Worm (Caenorhabditis elegans) whole organism, L4 larva: ENCODE measurements around the gene F40H3.3.
A peak's percentile ranks its signal among the peaks of the same experiment; 100 is the strongest.

Source experiments
- Y5F2A.4 ChIP-seq: fragments of 200-800 bp; sonication (Bioruptor generic); optimal IDR thresholded peaks from 2 replicates; lab custom pipeline; 2018; ENCODE audit warnings: mild to moderate bottlenecking, missing genetic modification characterization, missing compliant biosample characterization
- ZK337.2 ChIP-seq: fragments of 200-800 bp; sonication (Bioruptor generic); IDR thresholded peaks from 2 replicates; pipeline ENCODE4 v1.3.6; 2022; ENCODE audit warnings: missing genetic modification reagents, missing genetic modification characterization, missing compliant biosample characterization
- aha-1 ChIP-seq: fragments of 150-350 bp; peaks from one replicate; lab custom pipeline; 2014; ENCODE audit warnings: missing biosample characterization, missing genetic modification characterization
- ceh-44 ChIP-seq: fragments of 200-800 bp; sonication (Bioruptor generic); IDR thresholded peaks from 2 replicates; pipeline ENCODE4 v1.3.6; 2022; ENCODE audit warnings: missing genetic modification reagents, missing genetic modification characterization, missing compliant biosample characterization
- ceh-62 ChIP-seq: sonication (generic microtip); optimal IDR thresholded peaks from 2 replicates; lab custom pipeline; 2017; ENCODE audit warnings: missing biosample characterization, missing genetic modification characterization
- ctbp-1 ChIP-seq: fragments of 200-800 bp; sonication (Bioruptor generic); IDR thresholded peaks from 2 replicates; pipeline ENCODE4 v1.3.6; 2022; ENCODE audit warnings: missing genetic modification reagents, missing genetic modification characterization, missing compliant biosample characterization
- daf-19 ChIP-seq: fragments of 200-800 bp; sonication (Bioruptor generic); conservative IDR thresholded peaks from 2 replicates; pipeline ENCODE4 v1.3.6; 2022; ENCODE audit warnings: missing genetic modification characterization, missing compliant biosample characterization
- duxl-1 ChIP-seq: sonication (generic microtip); optimal IDR thresholded peaks from 2 replicates; lab custom pipeline; 2016; ENCODE audit warnings: mild to moderate bottlenecking, missing genetic modification characterization, moderate library complexity, missing compliant biosample characterization; ENCODE audit not compliant: poor library complexity
- egl-27 ChIP-seq: sonication (generic microtip); optimal IDR thresholded peaks from 3 replicates; lab custom pipeline; 2017; ENCODE audit warnings: missing biosample characterization, missing genetic modification reagents, missing genetic modification characterization
- egl-43 ChIP-seq: fragments of 200-800 bp; sonication (Bioruptor generic); IDR thresholded peaks from 2 replicates; pipeline ENCODE4 v1.3.6; 2022; ENCODE audit warnings: missing genetic modification reagents, missing genetic modification characterization, missing compliant biosample characterization
- fkh-10 ChIP-seq: fragments of 150-350 bp; optimal IDR thresholded peaks from 2 replicates; lab custom pipeline; 2014; ENCODE audit warnings: missing biosample characterization, missing genetic modification reagents, missing genetic modification characterization
- hlh-11 ChIP-seq: fragments of 200-800 bp; sonication (Bioruptor generic); optimal IDR thresholded peaks from 2 replicates; lab custom pipeline; 2018; ENCODE audit warnings: mild to moderate bottlenecking, missing genetic modification characterization, missing compliant biosample characterization
- lin-29 ChIP-seq: fragments of 200-800 bp; sonication (Bioruptor generic); IDR thresholded peaks from 2 replicates; pipeline ENCODE4 v1.3.6; 2022; ENCODE audit warnings: missing genetic modification reagents, missing genetic modification characterization, missing compliant biosample characterization
- madf-5 ChIP-seq, 2 experiments: fragments of 200-800 bp; sonication (Bioruptor generic); IDR thresholded peaks; 2 replicates each; pipeline ENCODE4 v1.3.6; 2022; ENCODE audit warnings: missing compliant biosample characterization in 2 of 2, missing genetic modification characterization in 2 of 2
- nhr-42 ChIP-seq: fragments of 200-800 bp; sonication (Bioruptor generic); IDR thresholded peaks from 2 replicates; pipeline ENCODE4 v1.3.6; 2022; ENCODE audit warnings: missing genetic modification characterization, missing compliant biosample characterization
- nhr-76 ChIP-seq: fragments of 150-350 bp; optimal IDR thresholded peaks from 2 replicates; lab custom pipeline; 2014; ENCODE audit warnings: missing biosample characterization, missing genetic modification characterization
- pha-4 ChIP-seq, 2 experiments: fragments of 150-350 bp in 1 of 2; fragments of 200-800 bp in 1 of 2; sonication (Bioruptor generic) in 1 of 2; IDR thresholded peaks in 1 of 2; optimal IDR thresholded peaks in 1 of 2; 2 replicates each; pipeline versions ENCODE4 v1.3.6 to Lab custom; 2014 to 2022; ENCODE audit warnings: missing genetic modification characterization in 2 of 2, missing genetic modification reagents in 2 of 2, missing biosample characterization in 1 of 2, missing compliant biosample characterization in 1 of 2
- skn-1 ChIP-seq: fragments of 150-350 bp; optimal IDR thresholded peaks from 2 replicates; lab custom pipeline; 2014; ENCODE audit warnings: missing biosample characterization, missing genetic modification characterization
- spr-1 ChIP-seq: sonication (generic microtip); optimal IDR thresholded peaks from 2 replicates; lab custom pipeline; 2016; ENCODE audit warnings: mild to moderate bottlenecking, missing genetic modification characterization, missing compliant biosample characterization
- unc-130 ChIP-seq: sonication (generic microtip); optimal IDR thresholded peaks from 2 replicates; lab custom pipeline; 2016; ENCODE audit warnings: missing genetic modification reagents, missing genetic modification characterization, missing compliant biosample characterization
- unc-62 ChIP-seq, 3 experiments: fragments of 150-350 bp in 1 of 3; sonication (generic microtip); optimal IDR thresholded peaks in 2 of 3; peaks in 1 of 3; 1 replicate in 1 of 3; 2 replicates in 2 of 3; lab custom pipeline; 2014 to 2017; ENCODE audit warnings: missing biosample characterization in 3 of 3, missing genetic modification characterization in 3 of 3, missing genetic modification reagents in 3 of 3, missing genotype in 1 of 3

F40H3.3 gene

ce11 chrII:6202910-6203309 lies 31.6 kb downstream of the F40H3.3 start, which contains the start of gene C30B5.17:
Gene C30B5.17 (minus strand): TSS chrII:6203010.
- TF ChIP-seq unc-62 (GFP tag; optimal IDR thresholded peaks at IDR 0.05 in 1 of 2; lab: Kevin White, UChicago): no peak
- no peak for TF ChIP-seq unc-62 (tag; optimal IDR thresholded peaks at IDR 0.05; lab: Kevin White, UChicago)
- no peak for TF ChIP-seq nhr-42

DNA sequence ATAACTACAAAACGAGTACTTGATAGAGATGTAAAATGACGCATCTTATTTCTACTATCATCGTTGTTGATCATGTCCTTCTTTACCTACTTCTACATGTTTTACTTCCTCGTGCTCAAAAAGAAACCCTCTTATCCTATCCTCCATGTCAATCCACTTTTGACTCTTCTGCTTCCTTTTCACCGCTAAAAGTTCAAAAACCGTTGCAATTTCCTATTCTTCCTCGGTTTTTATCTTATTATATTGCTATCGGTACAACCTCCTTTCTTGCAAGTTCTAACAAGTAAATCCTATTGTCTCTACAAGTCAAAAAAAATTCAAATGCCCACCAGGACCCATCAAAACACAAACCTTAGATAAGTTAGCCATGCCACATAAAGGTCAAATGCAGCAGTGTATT lies 35.9 kb downstream of the F40H3.3 start:
- TF ChIP-seq hlh-11: no peak
- no peak for TF ChIP-seq Y5F2A.4 (GFP tag; lab: Kevin White, UChicago)
- TF ChIP-seq fkh-10 (GFP tag; lab: Kevin White, UChicago): peak; percentile 51
- no peak for TF ChIP-seq daf-19 (GFP tag; lab: Robert Waterston, UW)

DNA sequence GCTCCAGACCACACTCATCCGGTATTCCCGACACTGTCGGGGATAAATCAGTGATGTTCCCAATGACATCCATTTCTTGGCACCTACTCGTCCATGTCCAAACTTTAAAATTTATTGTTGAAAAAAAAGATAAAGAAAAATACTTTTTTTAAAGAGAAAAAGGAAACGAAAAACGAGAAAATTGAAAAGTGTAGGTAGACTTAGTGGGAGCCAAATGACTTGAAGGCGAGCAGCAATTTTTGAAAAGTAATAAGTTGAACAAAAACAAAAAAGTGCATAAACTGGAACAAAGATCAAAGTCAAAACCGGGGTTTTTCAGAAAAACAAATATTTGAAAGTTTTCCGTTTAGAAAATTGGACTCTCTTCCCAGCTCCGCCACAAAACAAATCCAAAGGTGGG lies 36.8 kb downstream of the F40H3.3 start, which contains the start of gene daf-37:
Gene daf-37, minus strand, starts transcription at position 101 of the 400 bp plus-strand sequence.
- no peak for TF ChIP-seq fkh-10 (GFP tag; lab: Kevin White, UChicago)
- TF ChIP-seq ctbp-1 (GFP tag; lab: Robert Waterston, UW): no peak
- TF ChIP-seq skn-1: no peak
- TF ChIP-seq ZK337.2: no peak
- TF ChIP-seq daf-19 (GFP tag; lab: Robert Waterston, UW): no peak
- no peak for TF ChIP-seq ceh-62 (tag; lab: Kevin White, UChicago)
- TF ChIP-seq aha-1 (tag; lab: Kevin White, UChicago): peak; percentile 44

ce11 chrII:6219346-6219745 lies 48.0 kb downstream of the F40H3.3 start, which contains the start of gene mks-2:
Gene mks-2 (minus strand): TSS chrII:6219446.
- no peak for TF ChIP-seq lin-29 (GFP tag; lab: Robert Waterston, UW)
- no peak for TF ChIP-seq unc-130 (GFP tag; lab: Kevin White, UChicago)
- no peak for TF ChIP-seq egl-27 (tag; lab: Kevin White, UChicago)
- no peak for TF ChIP-seq duxl-1 (tag; lab: Kevin White, UChicago)
- TF ChIP-seq madf-5 (GFP tag; IDR thresholded peaks at IDR 0.05; lab: Robert Waterston, UW): no peak

- TF ChIP-seq ceh-44 (GFP tag; lab: Robert Waterston, UW): no peak
- no peak for TF ChIP-seq spr-1 (tag; lab: Kevin White, UChicago)
- peak in 1 of 2 experiments; percentile 92 for TF ChIP-seq unc-62 (GFP tag; optimal IDR thresholded peaks at IDR 0.05 in 1 of 2; lab: Kevin White, UChicago)
- no peak for TF ChIP-seq unc-62 (tag; optimal IDR thresholded peaks at IDR 0.05; lab: Kevin White, UChicago)
- no peak for TF ChIP-seq nhr-42
- TF ChIP-seq pha-4 (GFP tag; IDR thresholded peaks at IDR 0.05; lab: Robert Waterston, UW): no peak
- no peak for TF ChIP-seq pha-4 (tag; optimal IDR thresholded peaks at IDR 0.05; lab: Kevin White, UChicago)
- TF ChIP-seq egl-43 (GFP tag; lab: Robert Waterston, UW): no peak
- no peak for TF ChIP-seq duxl-1 (tag; lab: Kevin White, UChicago)
- no peak for TF ChIP-seq aha-1 (tag; lab: Kevin White, UChicago)
Observed at ce11 chrII:6221470-6221869, 50.2 kb downstream of the F40H3.3 start.

DNA sequence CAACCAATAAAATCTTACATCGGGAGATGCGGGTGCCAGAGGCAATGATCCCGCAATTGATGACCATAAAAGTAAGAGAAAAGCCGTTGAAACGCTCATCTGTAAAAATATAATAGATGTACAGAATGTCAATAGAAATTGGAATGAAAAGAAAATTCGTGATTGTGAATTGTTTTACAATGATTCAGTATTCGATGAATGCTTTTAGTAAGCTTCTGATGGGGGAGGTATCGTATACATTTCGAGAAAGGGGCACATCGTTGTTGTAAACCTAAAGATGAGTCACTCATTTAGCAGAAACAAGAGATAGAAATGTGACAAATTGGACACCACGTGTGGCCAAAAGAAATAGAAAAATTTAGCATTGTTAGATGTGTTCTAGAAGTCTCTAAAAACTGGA lies 51.3 kb downstream of the F40H3.3 start, which contains the start of gene C30B5.6:
Gene C30B5.6, minus strand, starts transcription at position 101 of the 400 bp plus-strand sequence.
- TF ChIP-seq nhr-76: no peak
- peak; percentile 29 for TF ChIP-seq aha-1 (tag; lab: Kevin White, UChicago)
